Worm (Caenorhabditis elegans) whole organism, late embryonic: ENCODE results near the gene F38A6.5.

Source experiments
- K02D7.2 ChIP-seq: sonication (generic microtip); optimal IDR thresholded peaks from 2 replicates; lab custom pipeline; 2017; ENCODE audit warnings: mild to moderate bottlenecking, missing genetic modification characterization, missing compliant biosample characterization
- ama-1 ChIP-seq: fragments of 150-350 bp; optimal IDR thresholded peaks from 2 replicates; lab custom pipeline; 2014
- dmd-4 ChIP-seq: sonication (generic microtip); optimal IDR thresholded peaks from 2 replicates; lab custom pipeline; 2016; ENCODE audit warnings: borderline replicate concordance, missing genetic modification characterization, missing compliant biosample characterization
- lin-11 ChIP-seq: fragments of 200-800 bp; sonication (Bioruptor generic); optimal IDR thresholded peaks from 2 replicates; lab custom pipeline; 2018; ENCODE audit warnings: mild to moderate bottlenecking, missing genetic modification characterization, missing compliant biosample characterization
- madf-2 ChIP-seq: sonication (generic microtip); optimal IDR thresholded peaks from 2 replicates; lab custom pipeline; 2017; ENCODE audit warnings: missing genetic modification characterization, missing compliant biosample characterization
- nhr-11 ChIP-seq: fragments of 150-350 bp; optimal IDR thresholded peaks from 2 replicates; lab custom pipeline; 2014; ENCODE audit warnings: missing biosample characterization, missing genetic modification characterization
- unc-86 ChIP-seq: sonication (generic microtip); optimal IDR thresholded peaks from 2 replicates; lab custom pipeline; 2016; ENCODE audit warnings: missing genetic modification characterization, missing compliant biosample characterization

DNA sequence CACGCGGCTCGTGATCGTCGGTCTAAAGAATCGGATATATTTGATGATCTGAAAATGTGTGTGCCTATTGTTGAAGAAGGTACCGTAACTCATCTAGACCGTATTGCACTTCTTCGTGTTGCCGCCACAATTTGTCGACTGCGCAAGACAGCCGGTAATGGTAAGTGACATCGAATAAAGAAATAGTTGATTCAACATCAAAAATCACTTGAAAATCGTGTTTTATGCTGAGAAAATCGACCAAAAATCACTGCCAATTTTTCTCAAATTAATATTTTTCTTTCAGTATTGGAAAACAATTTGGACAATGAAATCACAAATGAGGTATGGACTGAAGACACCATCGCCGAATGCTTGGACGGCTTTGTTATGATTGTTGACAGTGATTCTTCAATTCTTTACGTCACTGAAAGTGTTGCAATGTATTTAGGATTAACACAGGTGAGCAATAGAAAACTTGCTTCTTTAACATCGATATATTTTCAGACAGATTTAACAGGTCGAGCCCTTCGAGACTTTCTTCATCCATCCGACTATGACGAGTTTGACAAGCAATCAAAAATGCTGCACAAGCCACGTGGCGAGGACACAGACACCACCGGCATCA is 7.9 kb upstream of the F38A6.5 start:
- TF ChIP-seq dmd-4, result no peak
- TF ChIP-seq nhr-11 (tag; lab: Kevin White, UChicago), result no peak
- TF ChIP-seq madf-2, result no peak
- TF ChIP-seq ama-1 (lab: Kevin White, UChicago), result no peak
- TF ChIP-seq unc-86 (tag; lab: Kevin White, UChicago), result no peak
- no peak for TF ChIP-seq K02D7.2 (tag; lab: Kevin White, UChicago)
- TF ChIP-seq lin-11 (tag; lab: Kevin White, UChicago), result no peak
